Fruit fly (Drosophila melanogaster) whole organism, pupa: ENCODE data around the gene SC35.

ENCODE experiments used
- CG10348 ChIP-seq: fragments of 200-800 bp; sonication (Bioruptor generic); IDR thresholded peaks from 2 replicates; pipeline ENCODE4 v1.3.6; 2022; ENCODE audit warnings: missing biosample characterization, missing genetic modification characterization
- CG12605 ChIP-seq: fragments of 200-800 bp; sonication (Bioruptor generic); IDR thresholded peaks from 2 replicates; pipeline ENCODE4 v1.3.6; 2022; ENCODE audit warnings: missing biosample characterization, missing genetic modification characterization
- CG14655 ChIP-seq: fragments of 200-800 bp; sonication (Bioruptor generic); optimal IDR thresholded peaks from 3 replicates; lab custom pipeline; 2017; ENCODE audit warnings: mild to moderate bottlenecking, missing biosample characterization, missing genetic modification reagents, missing genetic modification characterization
- CG15710 ChIP-seq: fragments of 200-800 bp; sonication (Bioruptor generic); optimal IDR thresholded peaks from 2 replicates; lab custom pipeline; 2018; ENCODE audit warnings: missing biosample characterization, mild to moderate bottlenecking, missing genetic modification characterization, moderate library complexity
- CG34367 ChIP-seq: fragments of 200-800 bp; sonication (Bioruptor generic); optimal IDR thresholded peaks from 2 replicates; lab custom pipeline; 2018; ENCODE audit warnings: missing biosample characterization, mild to moderate bottlenecking, missing genetic modification characterization
- CG8301 ChIP-seq: fragments of 200-800 bp; sonication (Bioruptor generic); optimal IDR thresholded peaks from 2 replicates; lab custom pipeline; 2018; ENCODE audit warnings: missing biosample characterization, mild to moderate bottlenecking, missing genetic modification characterization
- CG9948 ChIP-seq: fragments of 200-800 bp; sonication (Bioruptor generic); optimal IDR thresholded peaks from 2 replicates; lab custom pipeline; 2018; ENCODE audit warnings: missing biosample characterization, mild to moderate bottlenecking, missing genetic modification characterization, moderate library complexity
- EcR ChIP-seq: fragments of 200-800 bp; sonication (Bioruptor generic); optimal IDR thresholded peaks from 3 replicates; lab custom pipeline; 2019; ENCODE audit warnings: missing biosample characterization, missing genetic modification characterization, mild to moderate bottlenecking, moderate library complexity, missing genetic modification reagents
- Ets98B ChIP-seq: fragments of 200-800 bp; sonication (Bioruptor generic); IDR thresholded peaks from 2 replicates; pipeline ENCODE4 v1.3.6; 2022; ENCODE audit warnings: missing biosample characterization, missing genetic modification characterization
- Pif1B ChIP-seq: fragments of 200-800 bp; sonication (Bioruptor generic); optimal IDR thresholded peaks from 3 replicates; lab custom pipeline; 2016; ENCODE audit warnings: missing biosample characterization, missing genetic modification characterization
- fd96Ca ChIP-seq: fragments of 200-800 bp; sonication (Bioruptor generic); IDR thresholded peaks from 3 replicates; pipeline ENCODE4 v1.3.6; 2022; ENCODE audit warnings: missing biosample characterization, missing genetic modification characterization
- gl ChIP-seq: fragments of 200-800 bp; sonication (Bioruptor generic); optimal IDR thresholded peaks from 2 replicates; lab custom pipeline; 2018; ENCODE audit warnings: missing biosample characterization, mild to moderate bottlenecking, missing genetic modification characterization

- TF ChIP-seq CG15710 (tag; lab: Kevin White, UChicago) (no peak), CG34367 (tag; lab: Kevin White, UChicago) (no peak), gl (tag; lab: Kevin White, UChicago) (no peak), EcR (GFP tag; lab: Kevin White, UChicago) (no peak), Ets98B (GFP tag; lab: Robert Waterston, UW) (no peak), Pif1B (no peak), CG14655 (no peak), fd96Ca (GFP tag; lab: Robert Waterston, UW) (no peak), CG12605 (GFP tag; lab: Robert Waterston, UW) (no peak), CG9948 (tag; lab: Kevin White, UChicago) (no peak), CG8301 (tag; lab: Kevin White, UChicago) (no peak), CG10348 (GFP tag; lab: Robert Waterston, UW) (no peak)
Observed at dm6 chr2L:12430792-12431191, 3.7 kb downstream of the SC35 start, which contains the start of gene CG5435.
